Worm (Caenorhabditis elegans): Measurements from ENCODE around the gene clec-138.

clec-138 gene

ce11 chrII:4619700-4620099 lies at the start of gene clec-138:
clec-138 (minus strand) TSS chrII:4619800.
- TF ChIP-seq jun-1 (tag; optimal IDR thresholded peaks at IDR 0.05) = no peak
- TF ChIP-seq efl-1 (optimal IDR thresholded peaks at IDR 0.05) = no peak
- TF ChIP-seq efl-1 (GFP tag; optimal IDR thresholded peaks at IDR 0.05 in 1 of 2) = peak in 1 of 2 experiments; percentile 32
- no peak for TF ChIP-seq mdl-1 (tag; optimal IDR thresholded peaks at IDR 0.05)

- TF ChIP-seq lin-14 (GFP tag; optimal IDR thresholded peaks at IDR 0.05) (no peak), ceh-88 (GFP tag; IDR thresholded peaks at IDR 0.05) (no peak), nhr-76 (tag; optimal IDR thresholded peaks at IDR 0.05) (no peak), ces-1 (GFP tag; optimal IDR thresholded peaks at IDR 0.05) (no peak), skn-1 (tag; optimal IDR thresholded peaks at IDR 0.05) (no peak), mef-2 (tag; optimal IDR thresholded peaks at IDR 0.05) (no peak), elt-3 (tag; optimal IDR thresholded peaks at IDR 0.05) (no peak), ceh-82 (tag; optimal IDR thresholded peaks at IDR 0.05) (no peak), pqm-1 (tag; optimal IDR thresholded peaks at IDR 0.05) (no peak), pag-3 (tag; optimal IDR thresholded peaks at IDR 0.05; ENCODE audit: borderline replicate concordance, insufficient read depth) (no peak), nhr-85 (tag) (no peak), aha-1 (tag; optimal IDR thresholded peaks at IDR 0.05) (no peak), mab-9 (GFP tag; IDR thresholded peaks at IDR 0.05) (no peak), nhr-84 (tag; optimal IDR thresholded peaks at IDR 0.05) (no peak), unc-30 (tag; optimal IDR thresholded peaks at IDR 0.05) (no peak), nhr-11 (tag; optimal IDR thresholded peaks at IDR 0.05) (no peak), F16B12.6 (tag; optimal IDR thresholded peaks at IDR 0.05) (no peak), alr-1 (tag; optimal IDR thresholded peaks at IDR 0.05; ENCODE audit: borderline replicate concordance) (no peak), fos-1 (tag; optimal IDR thresholded peaks at IDR 0.05) (no peak)
These were observed 48.0 kb upstream of the clec-138 start, which contains the start of gene fut-5 for ce11 chrII:4667572-4667971. fut-5 (minus strand) TSS chrII:4667672.

- TF ChIP-seq isw-1 (GFP tag; IDR thresholded peaks at IDR 0.05) = no peak
- TF ChIP-seq efl-1 (optimal IDR thresholded peaks at IDR 0.05) = no peak
- peak in 1 of 2 experiments; percentile 68 for TF ChIP-seq efl-1 (GFP tag; optimal IDR thresholded peaks at IDR 0.05 in 1 of 2)
- no peak for TF ChIP-seq sup-37 (GFP tag; optimal IDR thresholded peaks at IDR 0.05)
- no peak for TF ChIP-seq irx-1 (tag; optimal IDR thresholded peaks at IDR 0.05)
These were observed 45.8 kb upstream of the clec-138 start, which contains the start of gene T05A7.11 for ce11 chrII:4665359-4665758. T05A7.11 (minus strand) TSS chrII:4665459.

ce11 chrII:4663186-4663585 lies 43.6 kb upstream of the clec-138 start, which contains the start of gene T05A7.12:
T05A7.12 (minus strand) TSS chrII:4663286.
- no peak for TF ChIP-seq snpc-4 (tag; optimal IDR thresholded peaks at IDR 0.05)
- TF ChIP-seq ceh-8 (GFP tag; optimal IDR thresholded peaks at IDR 0.05) = peak; percentile 56
- no peak for TF ChIP-seq ceh-63 (GFP tag; optimal IDR thresholded peaks at IDR 0.05)
- no peak for TF ChIP-seq ztf-11 (tag; optimal IDR thresholded peaks at IDR 0.05)

- TF ChIP-seq irx-1 (tag; optimal IDR thresholded peaks at IDR 0.05) (no peak), nhr-11 (tag; optimal IDR thresholded peaks at IDR 0.05) (no peak), efl-1 (optimal IDR thresholded peaks at IDR 0.05) (no peak), efl-1 (GFP tag; optimal IDR thresholded peaks at IDR 0.05 in 1 of 2) (no peak), lin-35 (GFP tag; optimal IDR thresholded peaks at IDR 0.05) (no peak), fkh-10 (GFP tag; optimal IDR thresholded peaks at IDR 0.05) (no peak), elt-3 (tag; optimal IDR thresholded peaks at IDR 0.05) (no peak), dsc-1 (tag; optimal IDR thresholded peaks at IDR 0.05) (no peak), snu-23 (GFP tag; optimal IDR thresholded peaks at IDR 0.05) (no peak), dpl-1 (GFP tag; optimal IDR thresholded peaks at IDR 0.05) (no peak), hlh-17 (GFP tag; optimal IDR thresholded peaks at IDR 0.05; ENCODE audit: borderline replicate concordance) (no peak)
These were observed 41.7 kb upstream of the clec-138 start, which contains the start of gene T05A7.13 for ce11 chrII:4661278-4661677. T05A7.13 (minus strand) TSS chrII:4661378.
